Fruit fly (Drosophila melanogaster) whole organism, embryonic: ENCODE results near the gene Ptth.

Source experiments
- ATbp ChIP-seq: fragments of 200-800 bp; sonication (Bioruptor generic); optimal IDR thresholded peaks from 2 replicates; lab custom pipeline; 2017; ENCODE audit warnings: missing biosample characterization, mild to moderate bottlenecking, missing genetic modification characterization, missing genetic modification reagents
- Ada2b ChIP-seq: fragments of 200-800 bp; sonication (Bioruptor generic); IDR thresholded peaks from 2 replicates; pipeline ENCODE4 v1.3.6; 2022; ENCODE audit warnings: missing biosample characterization, missing genetic modification characterization
- B-H1 ChIP-seq: fragments of 200-800 bp; sonication (Bioruptor generic); IDR thresholded peaks from 3 replicates; pipeline ENCODE4 v1.3.6; 2022; ENCODE audit warnings: missing biosample characterization, missing genetic modification characterization
- Bteb2 ChIP-seq: fragments of 200-800 bp; sonication (Bioruptor generic); optimal IDR thresholded peaks from 2 replicates; lab custom pipeline; 2016; ENCODE audit warnings: missing biosample characterization, missing genetic modification characterization
- CG10274 ChIP-seq: fragments of 200-800 bp; sonication (Bioruptor generic); optimal IDR thresholded peaks from 3 replicates; lab custom pipeline; 2017; ENCODE audit warnings: missing biosample characterization, mild to moderate bottlenecking, missing genetic modification characterization
- CG10979 ChIP-seq: fragments of 200-800 bp; sonication (Bioruptor generic); optimal IDR thresholded peaks from 2 replicates; lab custom pipeline; 2018; ENCODE audit warnings: missing biosample characterization, mild to moderate bottlenecking, missing genetic modification characterization, moderate library complexity
- CG11560 ChIP-seq: fragments of 200-800 bp; sonication (Bioruptor generic); IDR thresholded peaks from 3 replicates; pipeline ENCODE4 v1.3.6; 2022; ENCODE audit warnings: missing biosample characterization, missing genetic modification characterization
- CG12391 ChIP-seq: fragments of 200-800 bp; sonication (Bioruptor generic); optimal IDR thresholded peaks from 3 replicates; lab custom pipeline; 2018; ENCODE audit warnings: missing biosample characterization, mild to moderate bottlenecking, missing genetic modification characterization, moderate library complexity
- CG14014 ChIP-seq: fragments of 200-800 bp; sonication (Bioruptor generic); IDR thresholded peaks from 2 replicates; pipeline ENCODE4 v1.3.6; 2022; ENCODE audit warnings: missing biosample characterization, missing genetic modification characterization
- CG1603 ChIP-seq: fragments of 200-800 bp; sonication (Bioruptor generic); optimal IDR thresholded peaks from 2 replicates; lab custom pipeline; 2019; ENCODE audit warnings: missing biosample characterization, mild to moderate bottlenecking, missing genetic modification characterization, moderate library complexity
- CG2120 ChIP-seq: fragments of 200-800 bp; sonication (Bioruptor generic); optimal IDR thresholded peaks from 3 replicates; lab custom pipeline; 2016; ENCODE audit warnings: missing biosample characterization, missing genetic modification characterization
- CG2678 ChIP-seq: fragments of 200-800 bp; sonication (Bioruptor generic); optimal IDR thresholded peaks from 3 replicates; lab custom pipeline; 2019; ENCODE audit warnings: missing biosample characterization, mild to moderate bottlenecking, missing genetic modification characterization, moderate library complexity
- CG30431 ChIP-seq: fragments of 200-800 bp; sonication (Bioruptor generic); optimal IDR thresholded peaks from 2 replicates; lab custom pipeline; 2017; ENCODE audit warnings: missing biosample characterization, missing genetic modification characterization
- CG31388 ChIP-seq: fragments of 200-800 bp; sonication (Bioruptor generic); optimal IDR thresholded peaks from 2 replicates; lab custom pipeline; 2016; ENCODE audit warnings: missing biosample characterization, missing genetic modification characterization
- CG3281 ChIP-seq: fragments of 200-800 bp; sonication (Bioruptor generic); optimal IDR thresholded peaks from 3 replicates; lab custom pipeline; 2017; ENCODE audit warnings: missing biosample characterization, mild to moderate bottlenecking, missing genetic modification characterization
- CG3407 ChIP-seq: fragments of 200-800 bp; sonication (Bioruptor generic); optimal IDR thresholded peaks from 2 replicates; lab custom pipeline; 2018; ENCODE audit warnings: missing biosample characterization, mild to moderate bottlenecking, missing genetic modification characterization
- CG6254 ChIP-seq: fragments of 200-800 bp; sonication (Bioruptor generic); optimal IDR thresholded peaks from 3 replicates; lab custom pipeline; 2017; ENCODE audit warnings: mild to moderate bottlenecking, missing biosample characterization, missing genetic modification reagents, missing genetic modification characterization
- CG6683 ChIP-seq: fragments of 200-800 bp; sonication (Bioruptor generic); optimal IDR thresholded peaks from 2 replicates; lab custom pipeline; 2017; ENCODE audit warnings: missing biosample characterization, mild to moderate bottlenecking, missing genetic modification characterization, missing genetic modification reagents
- CG7928 ChIP-seq: fragments of 200-800 bp; sonication (Bioruptor generic); optimal IDR thresholded peaks from 2 replicates; lab custom pipeline; 2017; ENCODE audit warnings: missing biosample characterization, mild to moderate bottlenecking, missing genetic modification characterization
- CG8765 ChIP-seq: fragments of 200-800 bp; sonication (Bioruptor generic); IDR thresholded peaks from 2 replicates; pipeline ENCODE4 v1.3.6; 2022; ENCODE audit warnings: missing biosample characterization, missing genetic modification characterization
- CG8924 ChIP-seq: fragments of 200-800 bp; optimal IDR thresholded peaks from 3 replicates; lab custom pipeline; 2019; ENCODE audit warnings: missing biosample characterization, mild to moderate bottlenecking, missing genetic modification characterization, moderate library complexity
- D19A ChIP-seq: fragments of 200-800 bp; optimal IDR thresholded peaks from 3 replicates; lab custom pipeline; 2019; ENCODE audit warnings: missing biosample characterization, mild to moderate bottlenecking, missing genetic modification characterization, moderate library complexity
- D19B ChIP-seq: fragments of 200-800 bp; sonication (Bioruptor generic); optimal IDR thresholded peaks from 2 replicates; lab custom pipeline; 2017; ENCODE audit warnings: missing biosample characterization, mild to moderate bottlenecking, missing genetic modification characterization
- Dad ChIP-seq: fragments of 200-800 bp; sonication (Bioruptor generic); optimal IDR thresholded peaks from 3 replicates; lab custom pipeline; 2016; ENCODE audit warnings: missing biosample characterization, missing genetic modification characterization
- E2f1 ChIP-seq: fragments of 200-800 bp; sonication (Bioruptor generic); IDR thresholded peaks from 2 replicates; pipeline ENCODE4 v1.3.6; 2022; ENCODE audit warnings: missing biosample characterization, missing genetic modification characterization
- Elba2 ChIP-seq: fragments of 200-800 bp; sonication (Bioruptor generic); optimal IDR thresholded peaks from 3 replicates; lab custom pipeline; 2016; ENCODE audit warnings: missing biosample characterization, missing genetic modification characterization
- Ets65A ChIP-seq: fragments of 200-800 bp; sonication (Bioruptor generic); peaks from one replicate; lab custom pipeline; 2016; ENCODE audit warnings: missing biosample characterization, missing genetic modification characterization
- GATAe ChIP-seq: fragments of 200-800 bp; sonication (Bioruptor generic); conservative IDR thresholded peaks from 2 replicates; pipeline ENCODE4 v1.3.6; 2022; ENCODE audit warnings: missing biosample characterization, missing genetic modification characterization
- Hsf ChIP-seq: fragments of 200-800 bp; sonication (Bioruptor generic); optimal IDR thresholded peaks from 3 replicates; lab custom pipeline; 2016; ENCODE audit warnings: missing biosample characterization, missing genetic modification characterization
- Lpt ChIP-seq: fragments of >200 bp; optimal IDR thresholded peaks from 2 replicates; lab custom pipeline; 2018; ENCODE audit warnings: missing biosample characterization, missing genetic modification characterization
- Med ChIP-seq: fragments of 200-800 bp; sonication (Bioruptor generic); peaks from one replicate; lab custom pipeline; 2016; ENCODE audit warnings: missing biosample characterization, missing genetic modification characterization, mild to moderate bottlenecking, inconsistent platforms, moderate library complexity
- Nf-YC ChIP-seq: fragments of 200-800 bp; optimal IDR thresholded peaks from 3 replicates; lab custom pipeline; 2019; ENCODE audit warnings: missing biosample characterization, mild to moderate bottlenecking, missing genetic modification characterization, moderate library complexity
- Oli ChIP-seq: fragments of 200-800 bp; sonication (Bioruptor generic); optimal IDR thresholded peaks from 2 replicates; lab custom pipeline; 2018; ENCODE audit warnings: missing biosample characterization, mild to moderate bottlenecking, missing genetic modification characterization, moderate library complexity
- Ravus ChIP-seq: fragments of 200-800 bp; sonication (Bioruptor generic); IDR thresholded peaks from 2 replicates; pipeline ENCODE4 v1.3.6; 2022; ENCODE audit warnings: missing biosample characterization, missing genetic modification characterization
- Sox102F ChIP-seq: fragments of 200-800 bp; sonication (Bioruptor generic); optimal IDR thresholded peaks from 2 replicates; lab custom pipeline; 2018; ENCODE audit warnings: missing biosample characterization, mild to moderate bottlenecking, missing genetic modification characterization, moderate library complexity
- Sry-β ChIP-seq: fragments of 200-800 bp; sonication (Bioruptor generic); optimal IDR thresholded peaks from 2 replicates; lab custom pipeline; 2018; ENCODE audit warnings: missing biosample characterization, mild to moderate bottlenecking, missing genetic modification characterization, moderate library complexity
- Xrp1 ChIP-seq: fragments of 200-800 bp; sonication (Bioruptor generic); IDR thresholded peaks from 2 replicates; pipeline ENCODE4 v1.3.6; 2022; ENCODE audit warnings: missing biosample characterization, missing genetic modification characterization
- ash1 ChIP-seq: fragments of 200-800 bp; sonication (Bioruptor generic); optimal IDR thresholded peaks from 2 replicates; lab custom pipeline; 2018; ENCODE audit warnings: missing biosample characterization, mild to moderate bottlenecking, missing genetic modification characterization
- bcd ChIP-seq: fragments of 200-800 bp; sonication (Bioruptor generic); optimal IDR thresholded peaks from 2 replicates; lab custom pipeline; 2017; ENCODE audit warnings: missing biosample characterization, mild to moderate bottlenecking, missing genetic modification characterization
- bsh ChIP-seq, 2 experiments: fragments of 200-800 bp; sonication (Bioruptor generic); optimal IDR thresholded peaks; 2 replicates each; lab custom pipeline; 2017 to 2018; ENCODE audit warnings: mild to moderate bottlenecking in 2 of 2, missing biosample characterization in 2 of 2, missing genetic modification characterization in 2 of 2, moderate library complexity in 1 of 2
- esg ChIP-seq: fragments of 200-800 bp; sonication (Bioruptor generic); conservative IDR thresholded peaks from 2 replicates; pipeline ENCODE4 v1.3.6; 2022; ENCODE audit warnings: missing biosample characterization, missing genetic modification characterization
- fd102C ChIP-seq: fragments of 200-800 bp; sonication (Bioruptor generic); optimal IDR thresholded peaks from 2 replicates; lab custom pipeline; 2018; ENCODE audit warnings: missing biosample characterization, mild to moderate bottlenecking, missing genetic modification characterization, moderate library complexity
- ken ChIP-seq: fragments of 200-800 bp; sonication (Bioruptor generic); IDR thresholded peaks from 3 replicates; pipeline ENCODE4 v1.3.6; 2022; ENCODE audit warnings: missing biosample characterization, missing genetic modification characterization
- lab ChIP-seq: fragments of 200-800 bp; sonication (Bioruptor generic); optimal IDR thresholded peaks from 3 replicates; lab custom pipeline; 2017; ENCODE audit warnings: missing biosample characterization, missing genetic modification characterization, mild to moderate bottlenecking, moderate library complexity, missing genetic modification reagents
- p53 ChIP-seq: fragments of 200-800 bp; sonication (Bioruptor generic); optimal IDR thresholded peaks from 2 replicates; lab custom pipeline; 2016; ENCODE audit warnings: missing biosample characterization, missing genetic modification characterization
- pb ChIP-seq: fragments of 200-800 bp; sonication (Bioruptor generic); optimal IDR thresholded peaks from 3 replicates; lab custom pipeline; 2016; ENCODE audit warnings: missing biosample characterization, missing genetic modification characterization
- peb ChIP-seq: fragments of 200-800 bp; sonication (Bioruptor generic); IDR thresholded peaks from 2 replicates; pipeline ENCODE4 v1.3.6; 2022; ENCODE audit warnings: missing biosample characterization, missing genetic modification characterization
- pum ChIP-seq: fragments of 200-800 bp; sonication (Bioruptor generic); optimal IDR thresholded peaks from 2 replicates; lab custom pipeline; 2016; ENCODE audit warnings: missing biosample characterization, missing genetic modification characterization
- ranshi ChIP-seq: fragments of 200-800 bp; sonication (Bioruptor generic); IDR thresholded peaks from 2 replicates; pipeline ENCODE4 v1.3.6; 2022; ENCODE audit warnings: missing biosample characterization, missing genetic modification characterization
- sens ChIP-seq: fragments of 200-800 bp; sonication (Bioruptor generic); peaks from one replicate; lab custom pipeline; 2016; ENCODE audit warnings: missing biosample characterization, missing genetic modification characterization
- shn ChIP-seq: fragments of 200-800 bp; sonication (Bioruptor generic); optimal IDR thresholded peaks from 3 replicates; lab custom pipeline; 2016; ENCODE audit warnings: missing biosample characterization, missing genetic modification characterization
- yki ChIP-seq: fragments of >200 bp; optimal IDR thresholded peaks from 3 replicates; lab custom pipeline; 2018
- zen2 ChIP-seq: fragments of 200-800 bp; sonication (Bioruptor generic); IDR thresholded peaks from 3 replicates; pipeline ENCODE4 v1.3.6; 2022; ENCODE audit warnings: missing biosample characterization, missing genetic modification characterization; ENCODE audit not compliant: partially characterized antibody

Ptth gene

dm6 chr2L:526924-527307 lies 49.8 kb downstream of the Ptth start (continued):
- no peak for TF ChIP-seq bcd (GFP tag; lab: Kevin White, UChicago)
- 0 out of 2 replicates have a peak, but pooled peaks have one; percentile 15 for TF ChIP-seq Xrp1 (GFP tag; lab: Robert Waterston, UW)
- TF ChIP-seq CG3407 (GFP tag; lab: Kevin White, UChicago): no peak
- TF ChIP-seq Bteb2: no peak
- TF ChIP-seq esg: no peak
- no peak for TF ChIP-seq fd102C (GFP tag; lab: Kevin White, UChicago)
- no peak for TF ChIP-seq ash1 (GFP tag; lab: Kevin White, UChicago)
- no peak for TF ChIP-seq ATbp (GFP tag; lab: Kevin White, UChicago)
- no peak for TF ChIP-seq CG6683 (GFP tag; lab: Kevin White, UChicago)
- TF ChIP-seq CG8765 (GFP tag; lab: Robert Waterston, UW): no peak
- TF ChIP-seq ken (GFP tag; lab: Robert Waterston, UW): no peak
- TF ChIP-seq Sox102F (GFP tag; lab: Kevin White, UChicago): peak; percentile 25
- TF ChIP-seq pum (GFP tag; lab: Kevin White, UChicago): no peak
- TF ChIP-seq CG3281: no peak
- no peak for TF ChIP-seq Dad (GFP tag; lab: Kevin White, UChicago)
- no peak for TF ChIP-seq CG7928 (GFP tag; lab: Kevin White, UChicago)
- TF ChIP-seq CG2678 (tag; lab: Kevin White, UChicago): peak; percentile 13
- no peak for TF ChIP-seq CG30431 (GFP tag; lab: Kevin White, UChicago)
- no peak for TF ChIP-seq CG6254 (GFP tag; lab: Kevin White, UChicago)
- TF ChIP-seq CG1603 (tag; lab: Kevin White, UChicago): peak; percentile 19
- TF ChIP-seq D19B: no peak
- no peak for TF ChIP-seq shn
- peak; percentile 39 for TF ChIP-seq Nf-YC (tag; lab: Kevin White, UChicago)
- no peak for TF ChIP-seq Sry-β (GFP tag; lab: Kevin White, UChicago)
- TF ChIP-seq peb (GFP tag; lab: Robert Waterston, UW): no peak
- peak; percentile 33 for TF ChIP-seq CG2120 (GFP tag; lab: Kevin White, UChicago)
- no peak for TF ChIP-seq Ravus
- TF ChIP-seq CG11560 (tag; lab: Robert Waterston, UW): no peak
- peak; percentile 32 for TF ChIP-seq D19A (tag; lab: Kevin White, UChicago)
- TF ChIP-seq Oli: no peak
- TF ChIP-seq B-H1 (GFP tag; lab: Robert Waterston, UW): no peak
- TF ChIP-seq CG10274 (GFP tag; lab: Kevin White, UChicago): peak; percentile 64
- TF ChIP-seq lab (GFP tag; lab: Kevin White, UChicago): peak; percentile 11
- no peak for TF ChIP-seq yki
- no peak for TF ChIP-seq Hsf (GFP tag; lab: Kevin White, UChicago)
- no peak for TF ChIP-seq Elba2 (GFP tag; lab: Kevin White, UChicago)
- peak; percentile 11 for TF ChIP-seq CG10979 (tag; lab: Kevin White, UChicago)
- TF ChIP-seq Ada2b (GFP tag; lab: Robert Waterston, UW): no peak
- TF ChIP-seq GATAe (GFP tag; lab: Robert Waterston, UW): no peak
- no peak for TF ChIP-seq p53 (GFP tag; lab: Kevin White, UChicago)
- peak; percentile 8 for TF ChIP-seq Med (GFP tag; lab: Kevin White, UChicago)
- TF ChIP-seq Lpt: no peak
- TF ChIP-seq ranshi (GFP tag; lab: Robert Waterston, UW): no peak
- TF ChIP-seq zen2: no peak
- no peak for TF ChIP-seq CG14014 (GFP tag; lab: Robert Waterston, UW)
- TF ChIP-seq bsh (GFP tag; optimal IDR thresholded peaks at IDR 0.05; lab: Kevin White, UChicago): no peak
- TF ChIP-seq pb (GFP tag; lab: Kevin White, UChicago): no peak
- TF ChIP-seq Ets65A (GFP tag; lab: Kevin White, UChicago): peak; percentile 22
- peak; percentile 2 for TF ChIP-seq CG12391 (tag; lab: Kevin White, UChicago)
- TF ChIP-seq E2f1 (GFP tag; lab: Robert Waterston, UW): no peak
- TF ChIP-seq sens: peak; percentile 64
- no peak for TF ChIP-seq CG31388 (GFP tag; lab: Kevin White, UChicago)
- no peak for TF ChIP-seq CG8924 (tag; lab: Kevin White, UChicago)
